ENCODE assay signal across 2 fruit fly cellular contexts in the genomic region with DNA sequence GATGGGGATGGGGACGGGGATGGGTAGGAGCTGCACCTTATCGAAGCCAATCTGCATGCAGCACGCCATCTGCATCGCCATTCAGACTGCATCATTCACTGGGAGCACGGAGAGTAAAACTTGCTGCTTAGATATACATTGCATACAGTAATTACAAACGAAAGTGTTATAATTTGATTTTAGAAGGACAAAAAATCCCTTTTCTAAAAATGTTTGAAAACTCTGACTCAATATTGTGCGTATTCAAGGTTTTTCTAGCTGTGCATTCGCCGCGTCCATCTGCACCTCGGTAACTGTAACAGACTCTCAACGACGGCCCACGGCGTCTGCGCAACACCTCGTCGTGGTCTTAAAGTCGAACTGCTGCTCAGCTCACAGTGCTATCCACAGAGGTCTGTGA.
TF ChIP-seq lines count a peak whose summit lies in the region.

No protein-coding gene starts in this region.

TF ChIP-seq in whole organism, embryonic, 481 proteins besides CTCF, POLR2A, EP300 and RAD21 (continued from another document):
- peak; percentile 30 for TF ChIP-seq dmrt99B (tag; optimal IDR thresholded peaks at IDR 0.05; lab: Kevin White, UChicago)
- TF ChIP-seq hth (optimal IDR thresholded peaks at IDR 0.05; lab: Kevin White, UChicago) = no peak
- TF ChIP-seq ATbp (GFP tag; optimal IDR thresholded peaks at IDR 0.05; lab: Kevin White, UChicago) = peak; percentile 43
- TF ChIP-seq sens (GFP tag; lab: Kevin White, UChicago) = peak; percentile 74

TF ChIP-seq in whole organism, prepupa, 60 proteins besides CTCF, POLR2A, EP300 and RAD21 (continued from another document):
- TF ChIP-seq CG1621 (tag; optimal IDR thresholded peaks at IDR 0.05; lab: Kevin White, UChicago) = no peak
- no peak for TF ChIP-seq fkh (GFP tag; optimal IDR thresholded peaks at IDR 0.05; lab: Kevin White, UChicago)
- TF ChIP-seq CG6163 (GFP tag; IDR thresholded peaks at IDR 0.05; lab: Robert Waterston, UW) = peak; percentile 92
- peak; percentile 20 for TF ChIP-seq spab (GFP tag; optimal IDR thresholded peaks at IDR 0.05; lab: Kevin White, UChicago)
- TF ChIP-seq CG3032 (tag; optimal IDR thresholded peaks at IDR 0.05; lab: Kevin White, UChicago) = no peak
- no peak for TF ChIP-seq esn (GFP tag; optimal IDR thresholded peaks at IDR 0.05; lab: Kevin White, UChicago)
- peak; percentile 91 for TF ChIP-seq CG6276 (GFP tag; optimal IDR thresholded peaks at IDR 0.05; lab: Kevin White, UChicago)
- TF ChIP-seq fd59A (GFP tag; optimal IDR thresholded peaks at IDR 0.05; lab: Kevin White, UChicago) = no peak
- no peak for TF ChIP-seq Ets96B (tag; optimal IDR thresholded peaks at IDR 0.05; lab: Kevin White, UChicago)
- TF ChIP-seq CG11762 (GFP tag; optimal IDR thresholded peaks at IDR 0.05; lab: Kevin White, UChicago; ENCODE audit: insufficient read depth) = peak; percentile 57
- TF ChIP-seq net (GFP tag; optimal IDR thresholded peaks at IDR 0.05; lab: Kevin White, UChicago) = peak; percentile 75
- no peak for TF ChIP-seq cyc (GFP tag; optimal IDR thresholded peaks at IDR 0.05; lab: Kevin White, UChicago)
- TF ChIP-seq CG34406 (GFP tag; optimal IDR thresholded peaks at IDR 0.05; lab: Kevin White, UChicago) = peak; percentile 24
- TF ChIP-seq Hr39 (GFP tag; optimal IDR thresholded peaks at IDR 0.05; lab: Kevin White, UChicago) = no peak
- TF ChIP-seq Sox15 (GFP tag; optimal IDR thresholded peaks at IDR 0.05; lab: Kevin White, UChicago) = no peak
- TF ChIP-seq CG32006 (GFP tag; optimal IDR thresholded peaks at IDR 0.05; lab: Kevin White, UChicago) = peak; percentile 97
- TF ChIP-seq CG8119 (GFP tag; IDR thresholded peaks at IDR 0.05; lab: Robert Waterston, UW) = peak; percentile 96
- TF ChIP-seq CG6854 (GFP tag; optimal IDR thresholded peaks at IDR 0.05; lab: Kevin White, UChicago) = no peak
- TF ChIP-seq CG10631 (GFP tag; optimal IDR thresholded peaks at IDR 0.05; lab: Kevin White, UChicago) = peak; percentile 70
- peak; percentile 96 for TF ChIP-seq eg (GFP tag; IDR thresholded peaks at IDR 0.05; lab: Robert Waterston, UW)
- no peak for TF ChIP-seq Eip93F (GFP tag; optimal IDR thresholded peaks at IDR 0.05; lab: Kevin White, UChicago)
- TF ChIP-seq Sox102F (GFP tag; optimal IDR thresholded peaks at IDR 0.05; lab: Kevin White, UChicago) = no peak
- TF ChIP-seq Eip78C (GFP tag; lab: Kevin White, UChicago) = peak; percentile 89
- TF ChIP-seq dac (GFP tag; optimal IDR thresholded peaks at IDR 0.05; lab: Kevin White, UChicago) = peak; percentile 90
- TF ChIP-seq Blimp-1 (GFP tag; optimal IDR thresholded peaks at IDR 0.05; lab: Kevin White, UChicago) = no peak
- TF ChIP-seq ss (GFP tag; optimal IDR thresholded peaks at IDR 0.05; lab: Kevin White, UChicago) = peak in 1 of 2 experiments; percentile 3
- peak; percentile 23 for TF ChIP-seq Hr38 (GFP tag; optimal IDR thresholded peaks at IDR 0.05; lab: Kevin White, UChicago)
- no peak for TF ChIP-seq lz (GFP tag; optimal IDR thresholded peaks at IDR 0.05; lab: Kevin White, UChicago)
- TF ChIP-seq CG31627 (GFP tag; optimal IDR thresholded peaks at IDR 0.05; lab: Kevin White, UChicago) = no peak
